Fruit fly (Drosophila melanogaster) whole organism, pupa: Measurements from ENCODE around the gene mtsh.

Experiments used
- CG15710 ChIP-seq: fragments of 200-800 bp; sonication (Bioruptor generic); optimal IDR thresholded peaks from 2 replicates; lab custom pipeline; 2018; ENCODE audit warnings: missing biosample characterization, mild to moderate bottlenecking, missing genetic modification characterization, moderate library complexity
- CG17806 ChIP-seq: fragments of 200-800 bp; sonication (Bioruptor generic); optimal IDR thresholded peaks from 2 replicates; lab custom pipeline; 2018; ENCODE audit warnings: missing biosample characterization, mild to moderate bottlenecking, missing genetic modification characterization, moderate library complexity
- CG32121 ChIP-seq: fragments of 200-800 bp; sonication (Bioruptor generic); IDR thresholded peaks from 2 replicates; pipeline ENCODE4 v1.3.6; 2022; ENCODE audit warnings: missing biosample characterization, missing genetic modification characterization
- CG34367 ChIP-seq: fragments of 200-800 bp; sonication (Bioruptor generic); optimal IDR thresholded peaks from 2 replicates; lab custom pipeline; 2018; ENCODE audit warnings: missing biosample characterization, mild to moderate bottlenecking, missing genetic modification characterization
- CG8301 ChIP-seq: fragments of 200-800 bp; sonication (Bioruptor generic); optimal IDR thresholded peaks from 2 replicates; lab custom pipeline; 2018; ENCODE audit warnings: missing biosample characterization, mild to moderate bottlenecking, missing genetic modification characterization
- CG9948 ChIP-seq: fragments of 200-800 bp; sonication (Bioruptor generic); optimal IDR thresholded peaks from 2 replicates; lab custom pipeline; 2018; ENCODE audit warnings: missing biosample characterization, mild to moderate bottlenecking, missing genetic modification characterization, moderate library complexity
- EcR ChIP-seq: fragments of 200-800 bp; sonication (Bioruptor generic); optimal IDR thresholded peaks from 3 replicates; lab custom pipeline; 2019; ENCODE audit warnings: missing biosample characterization, missing genetic modification characterization, mild to moderate bottlenecking, moderate library complexity, missing genetic modification reagents
- Snoo ChIP-seq: fragments of 200-800 bp; sonication (Bioruptor generic); optimal IDR thresholded peaks from 3 replicates; lab custom pipeline; 2017; ENCODE audit warnings: missing biosample characterization, mild to moderate bottlenecking, missing genetic modification characterization, inconsistent platforms
- fd96Ca ChIP-seq: fragments of 200-800 bp; sonication (Bioruptor generic); IDR thresholded peaks from 3 replicates; pipeline ENCODE4 v1.3.6; 2022; ENCODE audit warnings: missing biosample characterization, missing genetic modification characterization

- TF ChIP-seq CG32121 (GFP tag; lab: Robert Waterston, UW) = no peak
- no peak for TF ChIP-seq CG34367
- TF ChIP-seq EcR = no peak
- no peak for TF ChIP-seq CG9948 (tag; lab: Kevin White, UChicago)
- TF ChIP-seq CG17806 (tag; lab: Kevin White, UChicago) = no peak
- TF ChIP-seq fd96Ca (GFP tag; lab: Robert Waterston, UW) = no peak
- TF ChIP-seq Snoo (tag; lab: Kevin White, UChicago) = no peak
- no peak for TF ChIP-seq CG8301 (tag; lab: Kevin White, UChicago)
- TF ChIP-seq CG15710 (tag; lab: Kevin White, UChicago) = no peak
These were observed 13.9 kb upstream of the mtsh start for dm6 chr2L:8333624-8334023.
